Fruit fly (Drosophila melanogaster): ENCODE data around the gene CG12236.

CG12236 gene

dm6 chrX:5904377-5905085 lies 3.4 kb upstream of the CG12236 start (continued):
- TF ChIP-seq CG4424 (GFP tag; optimal IDR thresholded peaks at IDR 0.05) (no peak), exex (tag; optimal IDR thresholded peaks at IDR 0.05) (no peak), seq (GFP tag; IDR thresholded peaks at IDR 0.05) (no peak), CG12236 (GFP tag; optimal IDR thresholded peaks at IDR 0.05) (no peak), sob (GFP tag; IDR thresholded peaks at IDR 0.05) (peak; percentile 27; the same call in 1 of the 2 replicates), CG11504 (tag; optimal IDR thresholded peaks at IDR 0.05) (no peak), cato (GFP tag; optimal IDR thresholded peaks at IDR 0.05; ENCODE audit: borderline replicate concordance) (no peak), trem (tag; optimal IDR thresholded peaks at IDR 0.05) (no peak), CG8924 (tag; optimal IDR thresholded peaks at IDR 0.05) (no peak), CG6683 (GFP tag; optimal IDR thresholded peaks at IDR 0.05) (no peak), CG3726 (GFP tag; IDR thresholded peaks at IDR 0.05) (no peak), bcd (GFP tag; optimal IDR thresholded peaks at IDR 0.05) (no peak), CG4360 (GFP tag; IDR thresholded peaks at IDR 0.05) (peak; percentile 50), Hey (tag; optimal IDR thresholded peaks at IDR 0.05) (no peak), E2f2 (GFP tag; IDR thresholded peaks at IDR 0.05) (0 out of 2 replicates have a peak, but pooled peaks have one; percentile 21), Nf-YB (GFP tag; optimal IDR thresholded peaks at IDR 0.05) (no peak), Hr39 (optimal IDR thresholded peaks at IDR 0.05) (peak; percentile 96), CG18262 (tag; optimal IDR thresholded peaks at IDR 0.05) (no peak), hb (GFP tag; IDR thresholded peaks at IDR 0.05; ENCODE audit: partially characterized antibody) (no peak), grau (tag; optimal IDR thresholded peaks at IDR 0.05) (no peak), ken (GFP tag; IDR thresholded peaks at IDR 0.05) (no peak), CG3163 (GFP tag; optimal IDR thresholded peaks at IDR 0.05) (no peak), CG15011 (GFP tag; optimal IDR thresholded peaks at IDR 0.05) (no peak), mam (GFP tag; optimal IDR thresholded peaks at IDR 0.05) (no peak), Sry-β (GFP tag; optimal IDR thresholded peaks at IDR 0.05) (no peak), p53 (GFP tag; optimal IDR thresholded peaks at IDR 0.05) (no peak), CG1602 (GFP tag; optimal IDR thresholded peaks at IDR 0.05) (no peak), abd-A (tag; optimal IDR thresholded peaks at IDR 0.05) (peak; percentile 88), stwl (tag; optimal IDR thresholded peaks at IDR 0.05) (no peak), Awh (GFP tag; IDR thresholded peaks at IDR 0.05) (peak; percentile 77), CG9876 (GFP tag; optimal IDR thresholded peaks at IDR 0.05) (no peak), Vsx1 (GFP tag; optimal IDR thresholded peaks at IDR 0.05) (peak; percentile 68), crol (GFP tag; IDR thresholded peaks at IDR 0.05) (peak; percentile 51; the same call in 1 of the 2 replicates), HHEX (GFP tag; optimal IDR thresholded peaks at IDR 0.05) (no peak), unpg (GFP tag; optimal IDR thresholded peaks at IDR 0.05) (no peak), CG10147 (GFP tag; optimal IDR thresholded peaks at IDR 0.05) (no peak), Scr (GFP tag; IDR thresholded peaks at IDR 0.05; ENCODE audit: partially characterized antibody) (no peak), CG4854 (GFP tag; optimal IDR thresholded peaks at IDR 0.05) (no peak), CG3838 (GFP tag; optimal IDR thresholded peaks at IDR 0.05) (no peak), ttk (GFP tag; IDR thresholded peaks at IDR 0.05) (no peak), vfl (GFP tag; optimal IDR thresholded peaks at IDR 0.05) (no peak), cwo (GFP tag; optimal IDR thresholded peaks at IDR 0.05) (no peak), odd (GFP tag; optimal IDR thresholded peaks at IDR 0.05) (no peak), zfh1 (GFP tag; IDR thresholded peaks at IDR 0.05) (no peak), Sox100B (GFP tag; optimal IDR thresholded peaks at IDR 0.05) (no peak), HmgZ (tag; optimal IDR thresholded peaks at IDR 0.05) (no peak), Dp (GFP tag; optimal IDR thresholded peaks at IDR 0.05) (no peak), Xbp1 (GFP tag; optimal IDR thresholded peaks at IDR 0.05) (no peak), emc (GFP tag; optimal IDR thresholded peaks at IDR 0.05) (no peak), dan (GFP tag; IDR thresholded peaks at IDR 0.05) (no peak), fu2 (GFP tag; optimal IDR thresholded peaks at IDR 0.05) (no peak)

Measured in whole organism, embryonic.